Worm (Caenorhabditis elegans) whole organism, midembryonic: ENCODE results near the gene B0310.2.

Experiments used
- T22C8.4 ChIP-seq: fragments of 200-800 bp; sonication (Bioruptor generic); IDR thresholded peaks from 2 replicates; pipeline ENCODE4 v1.3.6; 2022; ENCODE audit warnings: missing genetic modification characterization, missing compliant biosample characterization
- cog-1 ChIP-seq: sonication (generic microtip); optimal IDR thresholded peaks from 2 replicates; lab custom pipeline; 2016; ENCODE audit warnings: missing genetic modification characterization, missing compliant biosample characterization

ce11 chrX:460351-460750 is 46.4 kb downstream of the B0310.2 start, which contains the start of gene aagr-4:
- no peak for TF ChIP-seq T22C8.4
- no peak for TF ChIP-seq cog-1 (tag; lab: Kevin White, UChicago)
